Fruit fly (Drosophila melanogaster) whole organism, embryonic: ENCODE data around the gene Cpr78Ca.
A peak's percentile ranks its signal among the peaks of the same experiment; 100 is the strongest.

ENCODE experiments used
- Ada2b ChIP-seq: fragments of 200-800 bp; sonication (Bioruptor generic); IDR thresholded peaks from 2 replicates; pipeline ENCODE4 v1.3.6; 2022; ENCODE audit warnings: missing biosample characterization, missing genetic modification characterization
- Blimp-1 ChIP-seq: fragments of 200-800 bp; sonication (Bioruptor generic); optimal IDR thresholded peaks from 3 replicates; lab custom pipeline; 2018; ENCODE audit warnings: missing biosample characterization, missing genetic modification characterization, mild to moderate bottlenecking, moderate library complexity, missing genetic modification reagents
- CG11247 ChIP-seq: fragments of 200-800 bp; sonication (Bioruptor generic); IDR thresholded peaks from 2 replicates; pipeline ENCODE4 v1.3.6; 2022; ENCODE audit warnings: missing biosample characterization, missing genetic modification characterization
- CG11398 ChIP-seq: fragments of 200-800 bp; sonication (Bioruptor generic); optimal IDR thresholded peaks from 2 replicates; lab custom pipeline; 2016; ENCODE audit warnings: missing biosample characterization, missing genetic modification characterization
- CG11695 ChIP-seq: fragments of 200-800 bp; sonication (Bioruptor generic); IDR thresholded peaks from 3 replicates; pipeline ENCODE4 v1.3.6; 2022; ENCODE audit warnings: missing biosample characterization, missing genetic modification characterization
- CG12071 ChIP-seq: fragments of 200-800 bp; sonication (Bioruptor generic); optimal IDR thresholded peaks from 3 replicates; lab custom pipeline; 2018; ENCODE audit warnings: missing biosample characterization, mild to moderate bottlenecking, missing genetic modification characterization
- CG14014 ChIP-seq: fragments of 200-800 bp; sonication (Bioruptor generic); IDR thresholded peaks from 2 replicates; pipeline ENCODE4 v1.3.6; 2022; ENCODE audit warnings: missing biosample characterization, missing genetic modification characterization
- CG14441 ChIP-seq: fragments of 200-800 bp; sonication (Bioruptor generic); IDR thresholded peaks from 2 replicates; pipeline ENCODE4 v1.3.6; 2022; ENCODE audit warnings: missing biosample characterization, missing genetic modification characterization
- CG14667 ChIP-seq: fragments of 200-800 bp; sonication (Bioruptor generic); IDR thresholded peaks from 2 replicates; pipeline ENCODE4 v1.3.6; 2022; ENCODE audit warnings: missing biosample characterization, missing genetic modification characterization
- CG14965 ChIP-seq: fragments of 200-800 bp; sonication (Bioruptor generic); optimal IDR thresholded peaks from 2 replicates; lab custom pipeline; 2016; ENCODE audit warnings: missing biosample characterization, missing genetic modification characterization, borderline replicate concordance
- CG1529 ChIP-seq: fragments of 200-800 bp; sonication (Bioruptor generic); optimal IDR thresholded peaks from 3 replicates; lab custom pipeline; 2018; ENCODE audit warnings: missing biosample characterization, missing genetic modification characterization
- CG16815 ChIP-seq: fragments of 200-800 bp; sonication (Bioruptor generic); optimal IDR thresholded peaks from 3 replicates; lab custom pipeline; 2017; ENCODE audit warnings: missing biosample characterization, mild to moderate bottlenecking, missing genetic modification characterization
- CG17385 ChIP-seq: fragments of 200-800 bp; sonication (Bioruptor generic); optimal IDR thresholded peaks from 3 replicates; lab custom pipeline; 2018; ENCODE audit warnings: missing biosample characterization, mild to moderate bottlenecking, missing genetic modification characterization
- CG17568 ChIP-seq: fragments of 200-800 bp; sonication (Bioruptor generic); optimal IDR thresholded peaks from 2 replicates; lab custom pipeline; 2018; ENCODE audit warnings: missing biosample characterization, mild to moderate bottlenecking, missing genetic modification characterization, moderate library complexity
- CG17802 ChIP-seq: fragments of 200-800 bp; sonication (Bioruptor generic); optimal IDR thresholded peaks from 2 replicates; lab custom pipeline; 2018; ENCODE audit warnings: missing biosample characterization, mild to moderate bottlenecking, missing genetic modification characterization, moderate library complexity
- CG33557 ChIP-seq: fragments of 200-800 bp; sonication (Bioruptor generic); optimal IDR thresholded peaks from 2 replicates; lab custom pipeline; 2019; ENCODE audit warnings: missing biosample characterization, mild to moderate bottlenecking, missing genetic modification characterization, moderate library complexity
- CG6254 ChIP-seq: fragments of 200-800 bp; sonication (Bioruptor generic); optimal IDR thresholded peaks from 3 replicates; lab custom pipeline; 2017; ENCODE audit warnings: mild to moderate bottlenecking, missing biosample characterization, missing genetic modification reagents, missing genetic modification characterization
- CG7839 ChIP-seq: fragments of 200-800 bp; sonication (Bioruptor generic); optimal IDR thresholded peaks from 3 replicates; lab custom pipeline; 2018; ENCODE audit warnings: missing biosample characterization, mild to moderate bottlenecking, missing genetic modification characterization, moderate library complexity
- CG8089 ChIP-seq: fragments of 200-800 bp; sonication (Bioruptor generic); optimal IDR thresholded peaks from 3 replicates; lab custom pipeline; 2016; ENCODE audit warnings: missing biosample characterization, missing genetic modification characterization
- CG9609 ChIP-seq: fragments of 200-800 bp; sonication (Bioruptor generic); optimal IDR thresholded peaks from 3 replicates; lab custom pipeline; 2016; ENCODE audit warnings: missing biosample characterization, missing genetic modification characterization
- CG9727 ChIP-seq: fragments of 200-800 bp; sonication (Bioruptor generic); optimal IDR thresholded peaks from 3 replicates; lab custom pipeline; 2017; ENCODE audit warnings: missing biosample characterization, mild to moderate bottlenecking, missing genetic modification characterization
- CoRest ChIP-seq: fragments of 200-800 bp; sonication (Bioruptor generic); optimal IDR thresholded peaks from 3 replicates; lab custom pipeline; 2018; ENCODE audit warnings: missing biosample characterization, mild to moderate bottlenecking, missing genetic modification characterization, moderate library complexity
- Hr51 ChIP-seq, 2 experiments: fragments of 200-800 bp; sonication (Bioruptor generic); optimal IDR thresholded peaks; 2 replicates in 1 of 2; 3 replicates in 1 of 2; lab custom pipeline; 2016 to 2018; ENCODE audit warnings: missing biosample characterization in 2 of 2, missing genetic modification characterization in 2 of 2, mild to moderate bottlenecking in 1 of 2, moderate library complexity in 1 of 2
- Lim3 ChIP-seq: fragments of 200-800 bp; sonication (Bioruptor generic); IDR thresholded peaks from 2 replicates; pipeline ENCODE4 v1.3.6; 2022; ENCODE audit warnings: missing biosample characterization, missing genetic modification characterization
- NK7.1 ChIP-seq: fragments of 200-800 bp; sonication (Bioruptor generic); optimal IDR thresholded peaks from 3 replicates; lab custom pipeline; 2016; ENCODE audit warnings: missing biosample characterization, missing genetic modification characterization
- PHDP ChIP-seq: fragments of 200-800 bp; sonication (Bioruptor generic); optimal IDR thresholded peaks from 3 replicates; lab custom pipeline; 2018; ENCODE audit warnings: missing biosample characterization, mild to moderate bottlenecking, missing genetic modification characterization, moderate library complexity
- Poxn ChIP-seq: fragments of 200-800 bp; sonication (Bioruptor generic); IDR thresholded peaks from 2 replicates; pipeline ENCODE4 v1.3.6; 2022; ENCODE audit warnings: missing biosample characterization, missing genetic modification characterization
- Ptx1 ChIP-seq: fragments of 200-800 bp; sonication (Bioruptor generic); IDR thresholded peaks from 2 replicates; pipeline ENCODE4 v1.3.6; 2022; ENCODE audit warnings: missing biosample characterization, missing genetic modification characterization
- Stat92E ChIP-seq, 3 experiments: fragments of >200 bp in 2 of 3; fragments of 200-800 bp in 1 of 3; sonication (Bioruptor generic) in 1 of 3; optimal IDR thresholded peaks; 2 replicates each; lab custom pipeline; 2017 to 2019; ENCODE audit warnings: missing biosample characterization in 3 of 3, missing genetic modification characterization in 3 of 3, mild to moderate bottlenecking in 1 of 3, moderate library complexity in 1 of 3
- Xbp1 ChIP-seq: fragments of 200-800 bp; sonication (Bioruptor generic); optimal IDR thresholded peaks from 3 replicates; lab custom pipeline; 2016; ENCODE audit warnings: missing biosample characterization, mild to moderate bottlenecking, missing genetic modification characterization
- ac ChIP-seq: fragments of 200-800 bp; sonication (Bioruptor generic); optimal IDR thresholded peaks from 3 replicates; lab custom pipeline; 2017; ENCODE audit warnings: missing biosample characterization, mild to moderate bottlenecking, missing genetic modification characterization
- aop ChIP-seq: fragments of 200-800 bp; sonication (Bioruptor generic); IDR thresholded peaks from 2 replicates; pipeline ENCODE4 v1.3.6; 2022; ENCODE audit warnings: missing biosample characterization, missing genetic modification characterization
- bab2 ChIP-seq: fragments of 200-800 bp; sonication (Bioruptor generic); optimal IDR thresholded peaks from 2 replicates; lab custom pipeline; 2016; ENCODE audit warnings: missing biosample characterization, missing genetic modification characterization
- bigmax ChIP-seq: fragments of 200-800 bp; sonication (Bioruptor generic); optimal IDR thresholded peaks from 2 replicates; lab custom pipeline; 2018; ENCODE audit warnings: missing biosample characterization, mild to moderate bottlenecking, missing genetic modification characterization
- dan ChIP-seq: fragments of 200-800 bp; sonication (Bioruptor generic); IDR thresholded peaks from 2 replicates; pipeline ENCODE4 v1.3.6; 2022; ENCODE audit warnings: missing biosample characterization, missing genetic modification characterization
- en ChIP-seq: fragments of 200-800 bp; sonication (Bioruptor generic); optimal IDR thresholded peaks from 2 replicates; lab custom pipeline; 2016; ENCODE audit warnings: missing biosample characterization, missing genetic modification characterization
- ftz-f1 ChIP-seq: fragments of 200-800 bp; sonication (Bioruptor generic); optimal IDR thresholded peaks from 2 replicates; lab custom pipeline; 2016; ENCODE audit warnings: missing biosample characterization, missing genetic modification characterization
- gsb-n ChIP-seq: fragments of 200-800 bp; sonication (Bioruptor generic); optimal IDR thresholded peaks from 3 replicates; lab custom pipeline; 2018; ENCODE audit warnings: missing biosample characterization, mild to moderate bottlenecking, missing genetic modification characterization
- insv ChIP-seq, 2 experiments: fragments of 200-800 bp; sonication (Bioruptor generic); optimal IDR thresholded peaks; 3 replicates each; lab custom pipeline; 2016 to 2018; ENCODE audit warnings: missing biosample characterization in 2 of 2, missing genetic modification characterization in 2 of 2
- nerfin-1 ChIP-seq: fragments of 200-800 bp; sonication (Bioruptor generic); optimal IDR thresholded peaks from 3 replicates; lab custom pipeline; 2019; ENCODE audit warnings: missing biosample characterization, mild to moderate bottlenecking, missing genetic modification characterization, moderate library complexity
- odd ChIP-seq: fragments of 200-800 bp; sonication (Bioruptor generic); optimal IDR thresholded peaks from 2 replicates; lab custom pipeline; 2017; ENCODE audit warnings: missing biosample characterization, mild to moderate bottlenecking, missing genetic modification characterization
- org-1 ChIP-seq: fragments of 200-800 bp; sonication (Bioruptor generic); optimal IDR thresholded peaks from 2 replicates; lab custom pipeline; 2017; ENCODE audit warnings: missing biosample characterization, missing genetic modification characterization
- pfk ChIP-seq: fragments of 200-800 bp; sonication (Bioruptor generic); optimal IDR thresholded peaks from 2 replicates; lab custom pipeline; 2018; ENCODE audit warnings: missing biosample characterization, mild to moderate bottlenecking, missing genetic modification characterization, moderate library complexity
- phol ChIP-seq: fragments of 200-800 bp; sonication (Bioruptor generic); optimal IDR thresholded peaks from 3 replicates; lab custom pipeline; 2018; ENCODE audit warnings: missing biosample characterization, mild to moderate bottlenecking, missing genetic modification characterization, moderate library complexity
- row ChIP-seq: fragments of 200-800 bp; sonication (Bioruptor generic); IDR thresholded peaks from 3 replicates; pipeline ENCODE4 v1.3.6; 2022; ENCODE audit warnings: missing biosample characterization, missing genetic modification characterization
- trem ChIP-seq: fragments of 200-800 bp; optimal IDR thresholded peaks from 3 replicates; lab custom pipeline; 2019; ENCODE audit warnings: missing biosample characterization, mild to moderate bottlenecking, missing genetic modification characterization, moderate library complexity
- tup ChIP-seq: fragments of 200-800 bp; sonication (Bioruptor generic); optimal IDR thresholded peaks from 2 replicates; lab custom pipeline; 2016; ENCODE audit warnings: missing biosample characterization, mild to moderate bottlenecking, missing genetic modification characterization, moderate library complexity
- unc-4 ChIP-seq: fragments of 200-800 bp; sonication (Bioruptor generic); IDR thresholded peaks from 2 replicates; pipeline ENCODE4 v1.3.6; 2022; ENCODE audit warnings: missing biosample characterization, missing genetic modification characterization; ENCODE audit not compliant: partially characterized antibody

Gene Cpr78Ca

dm6 chr3L:21285639-21286338 lies 6.8 kb downstream of the Cpr78Ca start, which contains the start of the genes CG12974 and pzg (continued):
- TF ChIP-seq Xbp1 (GFP tag; lab: Kevin White, UChicago) (peak; percentile 91), CG14441 (GFP tag; lab: Robert Waterston, UW) (peak; percentile 70), pfk (peak; percentile 45), row (GFP tag; lab: Robert Waterston, UW) (peak; percentile 88), NK7.1 (peak; percentile 1), CG17802 (tag; lab: Kevin White, UChicago) (peak; percentile 79), CG14014 (0 out of 2 replicates have a peak, but pooled peaks have one; percentile 55), CG11398 (GFP tag; lab: Kevin White, UChicago) (peak; percentile 40), Blimp-1 (GFP tag; lab: Kevin White, UChicago) (peak; percentile 85), unc-4 (GFP tag; lab: Robert Waterston, UW) (peak; percentile 52), CG17568 (GFP tag; lab: Kevin White, UChicago) (no peak), CG9609 (GFP tag; lab: Kevin White, UChicago) (peak; percentile 81), CG33557 (GFP tag; lab: Kevin White, UChicago) (peak; percentile 42), tup (GFP tag; lab: Kevin White, UChicago) (peak; percentile 47), CG6254 (GFP tag; lab: Kevin White, UChicago) (no peak), ftz-f1 (peak; percentile 76), CG16815 (GFP tag; lab: Kevin White, UChicago) (peak; percentile 85), ac (no peak), CG1529 (GFP tag; lab: Kevin White, UChicago) (peak; percentile 46), Stat92E (GFP tag; optimal IDR thresholded peaks at IDR 0.05; lab: Kevin White, UChicago) (peak in 1 of 3 experiments; percentile 32), CG9727 (peak; percentile 92), CG17385 (GFP tag; lab: Kevin White, UChicago) (peak; percentile 19), gsb-n (tag; lab: Kevin White, UChicago) (peak; percentile 54), PHDP (tag; lab: Kevin White, UChicago) (peak; percentile 88), bigmax (GFP tag; lab: Kevin White, UChicago) (peak; percentile 92), insv (GFP tag; optimal IDR thresholded peaks at IDR 0.05; lab: Kevin White, UChicago) (peak in 1 of 2 experiments; percentile 42), Ptx1 (peak; percentile 88), CG14667 (GFP tag; lab: Robert Waterston, UW) (no peak), phol (tag; lab: Kevin White, UChicago) (peak; percentile 100), nerfin-1 (peak; percentile 78), Hr51 (GFP tag; optimal IDR thresholded peaks at IDR 0.05; lab: Kevin White, UChicago) (peak; percentile 55 to 85), CG14965 (GFP tag; lab: Kevin White, UChicago) (no peak), Ada2b (GFP tag; lab: Robert Waterston, UW) (peak; percentile 78), CG11695 (peak; percentile 34; the same call in 1 of the 3 replicates), CG7839 (tag; lab: Kevin White, UChicago) (peak; percentile 70), en (GFP tag; lab: Kevin White, UChicago) (peak; percentile 52), org-1 (GFP tag; lab: Kevin White, UChicago) (peak; percentile 21), odd (GFP tag; lab: Kevin White, UChicago) (no peak), CG8089 (GFP tag; lab: Kevin White, UChicago) (peak; percentile 80), CoRest (tag; lab: Kevin White, UChicago) (peak; percentile 89), bab2 (GFP tag; lab: Kevin White, UChicago) (peak; percentile 65), CG12071 (peak; percentile 41), trem (peak; percentile 71), aop (GFP tag; lab: Robert Waterston, UW) (no peak; the same call in 1 of the 2 replicates), CG11247 (GFP tag; lab: Robert Waterston, UW) (peak; percentile 73), Lim3 (no peak; the same call in 1 of the 2 replicates), dan (GFP tag; lab: Robert Waterston, UW) (peak; percentile 66; the same call in 1 of the 2 replicates), Poxn (GFP tag; lab: Robert Waterston, UW) (0 out of 2 replicates have a peak, but pooled peaks have one; percentile 37)
